Fruit fly (Drosophila melanogaster) whole organism, prepupa: ENCODE measurements around the gene trv.

Experiments
- Blimp-1 ChIP-seq: fragments of 200-800 bp; sonication (Bioruptor generic); optimal IDR thresholded peaks from 3 replicates; lab custom pipeline; 2017; ENCODE audit warnings: missing biosample characterization, missing genetic modification characterization, mild to moderate bottlenecking, moderate library complexity, missing genetic modification reagents
- CG10631 ChIP-seq: fragments of 200-800 bp; sonication (Bioruptor generic); optimal IDR thresholded peaks from 2 replicates; lab custom pipeline; 2016; ENCODE audit warnings: missing biosample characterization, missing genetic modification characterization
- CG10669 ChIP-seq: fragments of 200-800 bp; sonication (Bioruptor generic); optimal IDR thresholded peaks from 3 replicates; lab custom pipeline; 2018; ENCODE audit warnings: missing biosample characterization, mild to moderate bottlenecking, missing genetic modification characterization, moderate library complexity
- CG11294 ChIP-seq: fragments of 200-800 bp; sonication (Bioruptor generic); IDR thresholded peaks from 2 replicates; pipeline ENCODE4 v1.3.6; 2022; ENCODE audit warnings: missing biosample characterization, missing genetic modification characterization
- CG11762 ChIP-seq: fragments of 200-800 bp; sonication (Bioruptor generic); optimal IDR thresholded peaks from 3 replicates; lab custom pipeline; 2016; ENCODE audit warnings: missing biosample characterization, missing genetic modification characterization; ENCODE audit not compliant: insufficient read depth
- CG11902 ChIP-seq: fragments of 200-800 bp; sonication (Bioruptor generic); optimal IDR thresholded peaks from 3 replicates; lab custom pipeline; 2016; ENCODE audit warnings: missing biosample characterization, missing genetic modification characterization
- CG15336 ChIP-seq: fragments of 200-800 bp; sonication (Bioruptor generic); IDR thresholded peaks from 2 replicates; pipeline ENCODE4 v1.3.6; 2022; ENCODE audit warnings: missing biosample characterization, missing genetic modification characterization
- CG3032 ChIP-seq: fragments of 200-800 bp; optimal IDR thresholded peaks from 2 replicates; lab custom pipeline; 2019; ENCODE audit warnings: missing biosample characterization, mild to moderate bottlenecking, missing genetic modification characterization, moderate library complexity
- CG31627 ChIP-seq: fragments of 200-800 bp; sonication (Bioruptor generic); optimal IDR thresholded peaks from 3 replicates; lab custom pipeline; 2016; ENCODE audit warnings: missing biosample characterization, missing genetic modification characterization
- CG32006 ChIP-seq: fragments of 200-800 bp; sonication (Bioruptor generic); optimal IDR thresholded peaks from 3 replicates; lab custom pipeline; 2017; ENCODE audit warnings: missing biosample characterization, mild to moderate bottlenecking, missing genetic modification characterization
- CG34406 ChIP-seq: fragments of 200-800 bp; sonication (Bioruptor generic); optimal IDR thresholded peaks from 3 replicates; lab custom pipeline; 2016; ENCODE audit warnings: missing biosample characterization, missing genetic modification characterization
- CG3919 ChIP-seq: fragments of 200-800 bp; sonication (Bioruptor generic); optimal IDR thresholded peaks from 3 replicates; lab custom pipeline; 2016; ENCODE audit warnings: missing biosample characterization, missing genetic modification characterization
- CG4318 ChIP-seq: fragments of 200-800 bp; sonication (Bioruptor generic); optimal IDR thresholded peaks from 3 replicates; lab custom pipeline; 2017; ENCODE audit warnings: missing biosample characterization, mild to moderate bottlenecking, missing genetic modification characterization
- CG6163 ChIP-seq: fragments of 200-800 bp; sonication (Bioruptor generic); IDR thresholded peaks from 3 replicates; pipeline ENCODE4 v1.3.6; 2022; ENCODE audit warnings: missing biosample characterization, missing genetic modification characterization
- CG6792 ChIP-seq: fragments of 200-800 bp; sonication (Bioruptor generic); optimal IDR thresholded peaks from 3 replicates; lab custom pipeline; 2016; ENCODE audit warnings: missing biosample characterization, missing genetic modification characterization
- CG6808 ChIP-seq: fragments of 200-800 bp; sonication (Bioruptor generic); optimal IDR thresholded peaks from 3 replicates; lab custom pipeline; 2017; ENCODE audit warnings: missing biosample characterization, missing genetic modification characterization, mild to moderate bottlenecking, moderate library complexity, missing genetic modification reagents
- CG6854 ChIP-seq: fragments of 200-800 bp; sonication (Bioruptor generic); optimal IDR thresholded peaks from 2 replicates; lab custom pipeline; 2017; ENCODE audit warnings: missing biosample characterization, mild to moderate bottlenecking, missing genetic modification characterization
- CG7368 ChIP-seq: fragments of 200-800 bp; sonication (Bioruptor generic); optimal IDR thresholded peaks from 3 replicates; lab custom pipeline; 2016; ENCODE audit warnings: missing biosample characterization, missing genetic modification characterization
- CG8119 ChIP-seq: fragments of 200-800 bp; sonication (Bioruptor generic); IDR thresholded peaks from 3 replicates; pipeline ENCODE4 v1.3.6; 2022; ENCODE audit warnings: missing biosample characterization, missing genetic modification characterization
- CG8319 ChIP-seq: fragments of 200-800 bp; sonication (Bioruptor generic); optimal IDR thresholded peaks from 3 replicates; lab custom pipeline; 2016; ENCODE audit warnings: missing biosample characterization, missing genetic modification characterization
- CG8632 ChIP-seq: fragments of 200-800 bp; sonication (Bioruptor generic); optimal IDR thresholded peaks from 3 replicates; lab custom pipeline; 2016; ENCODE audit warnings: missing biosample characterization, missing genetic modification characterization
- Eip75B ChIP-seq: fragments of 200-800 bp; sonication (Bioruptor generic); optimal IDR thresholded peaks from 3 replicates; lab custom pipeline; 2016; ENCODE audit warnings: missing biosample characterization, missing genetic modification characterization
- Eip78C ChIP-seq: fragments of 200-800 bp; sonication (Bioruptor generic); peaks from one replicate; lab custom pipeline; 2016; ENCODE audit warnings: missing biosample characterization, missing genetic modification characterization
- Eip93F ChIP-seq: fragments of 200-800 bp; sonication (Bioruptor generic); optimal IDR thresholded peaks from 2 replicates; lab custom pipeline; 2016; ENCODE audit warnings: missing biosample characterization, mild to moderate bottlenecking, missing genetic modification characterization
- Ets21C ChIP-seq: fragments of 200-800 bp; sonication (Bioruptor generic); optimal IDR thresholded peaks from 3 replicates; lab custom pipeline; 2016; ENCODE audit warnings: missing biosample characterization, missing genetic modification characterization
- Ets96B ChIP-seq: fragments of 200-800 bp; optimal IDR thresholded peaks from 2 replicates; lab custom pipeline; 2019; ENCODE audit warnings: missing biosample characterization, mild to moderate bottlenecking, missing genetic modification characterization, moderate library complexity
- Gug ChIP-seq: fragments of 200-800 bp; sonication (Bioruptor generic); IDR thresholded peaks from 2 replicates; pipeline ENCODE4 v1.3.6; 2022; ENCODE audit warnings: missing biosample characterization, missing genetic modification characterization
- Hr38 ChIP-seq: sonication (Bioruptor generic); optimal IDR thresholded peaks from 2 replicates; lab custom pipeline; 2016; ENCODE audit warnings: missing biosample characterization, missing genetic modification characterization
- Hr39 ChIP-seq: fragments of 200-800 bp; sonication (Bioruptor generic); optimal IDR thresholded peaks from 2 replicates; lab custom pipeline; 2016; ENCODE audit warnings: missing biosample characterization, missing genetic modification characterization
- Hr4 ChIP-seq: fragments of 200-800 bp; sonication (Bioruptor generic); optimal IDR thresholded peaks from 3 replicates; lab custom pipeline; 2016; ENCODE audit warnings: missing biosample characterization, missing genetic modification characterization
- Lpt ChIP-seq: fragments of 200-800 bp; sonication (Bioruptor generic); optimal IDR thresholded peaks from 3 replicates; lab custom pipeline; 2016; ENCODE audit warnings: missing biosample characterization, missing genetic modification characterization
- Met ChIP-seq: fragments of 200-800 bp; sonication (Bioruptor generic); optimal IDR thresholded peaks from 3 replicates; lab custom pipeline; 2016; ENCODE audit warnings: missing biosample characterization, missing genetic modification characterization
- OdsH ChIP-seq: fragments of 200-800 bp; sonication (Bioruptor generic); optimal IDR thresholded peaks from 3 replicates; lab custom pipeline; 2016; ENCODE audit warnings: missing biosample characterization, missing genetic modification characterization
- Smox ChIP-seq: fragments of 200-800 bp; sonication (Bioruptor generic); optimal IDR thresholded peaks from 3 replicates; lab custom pipeline; 2016; ENCODE audit warnings: missing biosample characterization, missing genetic modification characterization
- Sox102F ChIP-seq: fragments of 200-800 bp; sonication (Bioruptor generic); optimal IDR thresholded peaks from 2 replicates; lab custom pipeline; 2016; ENCODE audit warnings: missing biosample characterization, mild to moderate bottlenecking, missing genetic modification characterization
- Sox14 ChIP-seq: fragments of 200-800 bp; sonication (Bioruptor generic); optimal IDR thresholded peaks from 3 replicates; lab custom pipeline; 2016; ENCODE audit warnings: missing biosample characterization, missing genetic modification characterization
- Sox15 ChIP-seq: fragments of 200-800 bp; sonication (Bioruptor generic); optimal IDR thresholded peaks from 3 replicates; lab custom pipeline; 2016; ENCODE audit warnings: missing biosample characterization, missing genetic modification characterization
- achi ChIP-seq: fragments of 200-800 bp; sonication (Bioruptor generic); optimal IDR thresholded peaks from 3 replicates; lab custom pipeline; 2016; ENCODE audit warnings: missing biosample characterization, missing genetic modification characterization
- acj6 ChIP-seq: fragments of 200-800 bp; sonication (Bioruptor generic); optimal IDR thresholded peaks from 3 replicates; lab custom pipeline; 2016; ENCODE audit warnings: missing biosample characterization, missing genetic modification characterization
- dac ChIP-seq: fragments of 200-800 bp; sonication (Bioruptor generic); optimal IDR thresholded peaks from 2 replicates; lab custom pipeline; 2017; ENCODE audit warnings: missing biosample characterization, mild to moderate bottlenecking, missing genetic modification characterization
- eg ChIP-seq: fragments of 200-800 bp; sonication (Bioruptor generic); IDR thresholded peaks from 3 replicates; pipeline ENCODE4 v1.3.6; 2022; ENCODE audit warnings: missing biosample characterization, missing genetic modification characterization
- esn ChIP-seq: fragments of 200-800 bp; sonication (Bioruptor generic); optimal IDR thresholded peaks from 2 replicates; lab custom pipeline; 2016; ENCODE audit warnings: missing biosample characterization, mild to moderate bottlenecking, missing genetic modification characterization, moderate library complexity
- fd59A ChIP-seq: fragments of 200-800 bp; sonication (Bioruptor generic); optimal IDR thresholded peaks from 2 replicates; lab custom pipeline; 2017; ENCODE audit warnings: missing biosample characterization, mild to moderate bottlenecking, missing genetic modification characterization, missing genetic modification reagents
- fd85E ChIP-seq: fragments of 200-800 bp; sonication (Bioruptor generic); optimal IDR thresholded peaks from 3 replicates; lab custom pipeline; 2016; ENCODE audit warnings: missing biosample characterization, missing genetic modification characterization
- fkh ChIP-seq: fragments of 200-800 bp; sonication (Bioruptor generic); optimal IDR thresholded peaks from 3 replicates; lab custom pipeline; 2017; ENCODE audit warnings: missing biosample characterization, mild to moderate bottlenecking, missing genetic modification characterization, moderate library complexity
- lz ChIP-seq: fragments of 200-800 bp; sonication (Bioruptor generic); optimal IDR thresholded peaks from 3 replicates; lab custom pipeline; 2016; ENCODE audit warnings: missing biosample characterization, missing genetic modification characterization
- net ChIP-seq: fragments of 200-800 bp; sonication (Bioruptor generic); optimal IDR thresholded peaks from 3 replicates; lab custom pipeline; 2016; ENCODE audit warnings: missing biosample characterization, missing genetic modification characterization
- pdm3 ChIP-seq: fragments of 200-800 bp; sonication (Bioruptor generic); optimal IDR thresholded peaks from 3 replicates; lab custom pipeline; 2016; ENCODE audit warnings: missing biosample characterization, missing genetic modification characterization
- salr ChIP-seq, 2 experiments: fragments of 200-800 bp; sonication (Bioruptor generic); optimal IDR thresholded peaks; 3 replicates each; lab custom pipeline; 2016 to 2018; ENCODE audit warnings: missing biosample characterization in 2 of 2, missing genetic modification characterization in 2 of 2, mild to moderate bottlenecking in 1 of 2
- spab ChIP-seq: fragments of 200-800 bp; sonication (Bioruptor generic); optimal IDR thresholded peaks from 2 replicates; lab custom pipeline; 2017; ENCODE audit warnings: missing biosample characterization, mild to moderate bottlenecking, missing genetic modification characterization, missing genetic modification reagents
- ss ChIP-seq, 2 experiments: fragments of 200-800 bp; sonication (Bioruptor generic); optimal IDR thresholded peaks; 2 replicates in 1 of 2; 3 replicates in 1 of 2; lab custom pipeline; 2017 to 2018; ENCODE audit warnings: mild to moderate bottlenecking in 2 of 2, missing biosample characterization in 2 of 2, missing genetic modification characterization in 2 of 2, moderate library complexity in 1 of 2
- svp ChIP-seq: fragments of 200-800 bp; sonication (Bioruptor generic); peaks from one replicate; lab custom pipeline; 2016; ENCODE audit warnings: missing biosample characterization, missing genetic modification characterization
- topi ChIP-seq: fragments of 200-800 bp; sonication (Bioruptor generic); optimal IDR thresholded peaks from 3 replicates; lab custom pipeline; 2016; ENCODE audit warnings: missing biosample characterization, missing genetic modification characterization

Gene trv

dm6 chr3R:28116798-28117197 is 90.4 kb downstream of the trv start:
- no peak for TF ChIP-seq acj6 (GFP tag; lab: Kevin White, UChicago)
- TF ChIP-seq CG3032 (tag; lab: Kevin White, UChicago), result no peak
- peak; percentile 9 for TF ChIP-seq CG32006 (GFP tag; lab: Kevin White, UChicago)
- TF ChIP-seq CG15336 (GFP tag; lab: Robert Waterston, UW), result no peak
- no peak for TF ChIP-seq spab
- TF ChIP-seq Hr38 (GFP tag; lab: Kevin White, UChicago), result no peak
- TF ChIP-seq CG3919 (GFP tag; lab: Kevin White, UChicago), result peak; percentile 33
- no peak for TF ChIP-seq Ets21C (GFP tag; lab: Kevin White, UChicago)
- TF ChIP-seq Eip93F (GFP tag; lab: Kevin White, UChicago), result no peak
- TF ChIP-seq Eip78C (GFP tag; lab: Kevin White, UChicago), result peak; percentile 69
- TF ChIP-seq CG31627 (GFP tag; lab: Kevin White, UChicago), result no peak
- TF ChIP-seq CG7368, result no peak
- no peak for TF ChIP-seq Eip75B (GFP tag; lab: Kevin White, UChicago)
- TF ChIP-seq CG10669 (GFP tag; lab: Kevin White, UChicago), result peak; percentile 22
- TF ChIP-seq CG6854, result no peak
- no peak for TF ChIP-seq CG8319 (GFP tag; lab: Kevin White, UChicago)
- no peak for TF ChIP-seq CG11762 (GFP tag; lab: Kevin White, UChicago)
- TF ChIP-seq Lpt (GFP tag; lab: Kevin White, UChicago), result no peak
- no peak for TF ChIP-seq net (GFP tag; lab: Kevin White, UChicago)
- no peak for TF ChIP-seq Blimp-1
- peak; percentile 19 for TF ChIP-seq esn (GFP tag; lab: Kevin White, UChicago)
- TF ChIP-seq CG6163 (GFP tag; lab: Robert Waterston, UW), result peak; percentile 66; the same call in 2 of the 3 replicates
- TF ChIP-seq Met (GFP tag; lab: Kevin White, UChicago), result no peak
- no peak for TF ChIP-seq CG4318 (GFP tag; lab: Kevin White, UChicago)
- peak; percentile 8 for TF ChIP-seq Hr39 (GFP tag; lab: Kevin White, UChicago)
- no peak for TF ChIP-seq Sox102F
- no peak for TF ChIP-seq CG8632 (GFP tag; lab: Kevin White, UChicago)
- TF ChIP-seq Sox15, result no peak
- TF ChIP-seq salr (GFP tag; optimal IDR thresholded peaks at IDR 0.05; lab: Kevin White, UChicago), result no peak
- TF ChIP-seq dac, result no peak
- TF ChIP-seq Sox14, result peak; percentile 2
- peak; percentile 38 for TF ChIP-seq Ets96B (tag; lab: Kevin White, UChicago)
- no peak for TF ChIP-seq svp (GFP tag; lab: Kevin White, UChicago)
- no peak for TF ChIP-seq fkh (GFP tag; lab: Kevin White, UChicago)
- peak; percentile 4 for TF ChIP-seq topi (GFP tag; lab: Kevin White, UChicago)
- TF ChIP-seq Smox (GFP tag; lab: Kevin White, UChicago), result no peak
- TF ChIP-seq Gug (GFP tag; lab: Robert Waterston, UW), result no peak
- TF ChIP-seq CG34406, result no peak
- TF ChIP-seq CG6808 (GFP tag; lab: Kevin White, UChicago), result no peak
- no peak for TF ChIP-seq ss (GFP tag; optimal IDR thresholded peaks at IDR 0.05; lab: Kevin White, UChicago)
- peak; percentile 30 for TF ChIP-seq fd59A (GFP tag; lab: Kevin White, UChicago)
- TF ChIP-seq lz (GFP tag; lab: Kevin White, UChicago), result peak; percentile 7
- TF ChIP-seq pdm3 (GFP tag; lab: Kevin White, UChicago), result peak; percentile 6
- peak; percentile 8 for TF ChIP-seq OdsH (GFP tag; lab: Kevin White, UChicago)
- no peak for TF ChIP-seq fd85E (GFP tag; lab: Kevin White, UChicago)
- TF ChIP-seq eg, result 0 out of 3 replicates have a peak, but pooled peaks have one; percentile 16
- TF ChIP-seq CG11294, result no peak
- peak; percentile 25 for TF ChIP-seq achi (GFP tag; lab: Kevin White, UChicago)
- TF ChIP-seq CG8119 (GFP tag; lab: Robert Waterston, UW), result peak; percentile 32; the same call in 1 of the 3 replicates
- TF ChIP-seq CG11902 (GFP tag; lab: Kevin White, UChicago), result no peak
- no peak for TF ChIP-seq Hr4 (GFP tag; lab: Kevin White, UChicago)
- no peak for TF ChIP-seq CG6792 (GFP tag; lab: Kevin White, UChicago)
- TF ChIP-seq CG10631, result peak; percentile 34
